Fruit fly (Drosophila melanogaster): Measurements from ENCODE around the gene CG7518.

DNA sequence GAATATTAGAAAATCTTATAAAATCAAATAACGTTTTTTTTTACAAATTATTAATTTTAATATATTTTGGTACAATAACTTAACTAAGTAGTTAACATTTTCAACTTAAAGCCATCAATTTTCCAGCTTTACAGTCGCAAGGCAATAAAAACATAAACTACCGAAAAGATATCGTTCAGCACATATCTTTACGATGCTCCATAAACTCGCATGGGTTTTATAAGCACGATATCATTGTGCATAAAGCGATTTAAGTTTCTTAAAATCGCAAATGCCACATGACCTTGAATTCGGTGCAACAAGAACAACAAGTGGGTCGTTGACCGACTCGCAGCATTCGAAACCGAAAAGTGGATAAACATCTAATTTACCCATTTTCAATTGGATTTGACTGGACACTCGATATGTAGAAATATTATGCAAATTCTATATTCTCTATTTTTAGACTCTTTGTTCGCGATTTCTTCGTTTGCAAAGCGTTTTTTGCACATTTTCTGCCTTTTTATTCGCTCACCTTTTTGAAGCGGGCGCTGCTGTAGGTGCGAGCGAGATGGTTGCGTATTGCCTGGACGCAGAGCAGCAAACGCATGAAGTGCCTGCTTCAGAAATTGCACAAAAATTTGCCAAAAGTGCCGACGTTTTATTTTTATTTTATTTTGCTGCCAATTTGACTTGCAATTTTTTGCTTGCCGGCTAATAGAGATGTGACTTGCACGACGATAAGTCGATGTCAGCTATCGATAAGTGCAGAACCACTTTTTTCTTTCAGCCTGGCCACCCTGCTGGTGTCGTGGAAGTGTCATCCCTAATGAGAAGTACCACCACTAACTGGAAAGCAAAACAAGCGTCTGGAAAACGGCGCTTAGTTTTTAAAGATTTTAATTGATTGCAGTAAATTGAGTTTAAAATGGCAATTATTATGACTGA lies 36.7 kb upstream of the CG7518 start, which contains the start of gene Spc25:
- TF ChIP-seq CG13204 (GFP tag; optimal IDR thresholded peaks at IDR 0.05) (no peak), CG4496 (GFP tag; IDR thresholded peaks at IDR 0.05) (0 out of 3 replicates have a peak, but pooled peaks have one; percentile 48), Pif1A (GFP tag; optimal IDR thresholded peaks at IDR 0.05) (peak; percentile 8), CG8159 (tag; optimal IDR thresholded peaks at IDR 0.05) (no peak), CG15710 (tag; optimal IDR thresholded peaks at IDR 0.05) (no peak), CG8301 (tag; optimal IDR thresholded peaks at IDR 0.05) (no peak), EcR (GFP tag; optimal IDR thresholded peaks at IDR 0.05) (peak; percentile 95), CG10348 (GFP tag; IDR thresholded peaks at IDR 0.05) (no peak)
